Worm (Caenorhabditis elegans): ENCODE measurements around the gene F58F12.3.

Gene F58F12.3

DNA sequence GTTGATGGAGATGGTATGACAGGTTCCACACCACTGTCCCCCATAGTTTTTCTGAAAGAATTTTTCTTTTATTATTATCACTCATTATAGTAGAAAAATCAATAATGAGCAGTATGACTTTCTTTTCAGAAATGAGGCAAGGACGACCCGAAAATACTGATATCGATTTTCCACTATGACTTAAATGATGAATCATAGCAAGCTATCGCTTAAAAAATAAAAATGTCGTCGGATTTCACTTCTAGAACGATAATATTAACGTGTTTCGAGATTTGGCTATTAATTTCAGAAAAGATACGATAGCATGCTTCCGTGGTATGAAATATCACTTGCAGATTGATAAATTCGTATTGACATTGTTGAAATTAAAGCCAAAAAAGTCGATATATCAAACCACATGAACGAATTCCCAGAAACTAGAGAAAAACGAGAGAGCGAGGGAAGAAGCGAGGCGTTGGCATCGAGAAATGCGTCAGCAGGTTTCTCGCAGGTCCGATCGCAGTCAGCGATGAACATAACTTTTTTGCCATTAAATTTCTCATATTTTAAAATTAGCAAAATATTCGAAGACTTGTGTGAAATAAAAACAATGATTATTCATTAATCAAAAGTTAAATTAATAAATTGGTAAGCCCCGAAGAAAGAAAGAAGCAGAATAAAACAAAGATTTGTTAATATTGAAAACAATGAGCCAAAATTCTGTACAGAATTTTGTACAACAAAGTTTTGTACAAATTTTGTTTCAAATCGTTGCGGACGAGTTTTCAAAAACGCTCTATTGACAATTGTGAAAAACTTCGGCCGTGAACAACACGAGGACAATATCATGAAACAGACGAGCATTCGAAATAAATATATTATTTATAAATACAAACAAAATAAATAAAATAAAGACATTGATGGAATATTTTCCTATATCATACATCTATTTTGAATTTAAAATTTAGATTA is 35.4 kb downstream of the F58F12.3 start, which contains the start of gene C32D5.11 (continued):
- peak in 1 of 2 experiments; percentile 46 for TF ChIP-seq mdl-1 (tag; optimal IDR thresholded peaks at IDR 0.05)
- TF ChIP-seq dmd-6 (GFP tag; IDR thresholded peaks at IDR 0.05) = peak; percentile 55
- peak; percentile 66 for TF ChIP-seq lin-13 (GFP tag; optimal IDR thresholded peaks at IDR 0.05)
- TF ChIP-seq unc-39 (tag; optimal IDR thresholded peaks at IDR 0.05) = no peak
- TF ChIP-seq dmd-8 (GFP tag; IDR thresholded peaks at IDR 0.05) = no peak
- TF ChIP-seq hif-1 (tag; optimal IDR thresholded peaks at IDR 0.05) = peak in 1 of 2 experiments; percentile 43
- peak; percentile 60 for TF ChIP-seq nhr-11 (tag; optimal IDR thresholded peaks at IDR 0.05)
- no peak for TF ChIP-seq F26F4.8 (GFP tag; conservative IDR thresholded peaks at IDR 0.05)
- peak; percentile 65 for TF ChIP-seq lin-38 (GFP tag; IDR thresholded peaks at IDR 0.05)
- TF ChIP-seq F44E2.7 (GFP tag; IDR thresholded peaks at IDR 0.05) = no peak
- TF ChIP-seq nhr-48 (tag; optimal IDR thresholded peaks at IDR 0.05) = peak; percentile 26
- TF ChIP-seq rbr-2 (tag; optimal IDR thresholded peaks at IDR 0.05) = peak; percentile 69
- peak; percentile 75 for TF ChIP-seq hlh-11 (tag; optimal IDR thresholded peaks at IDR 0.05)
- TF ChIP-seq T20F7.1 (GFP tag; optimal IDR thresholded peaks at IDR 0.05) = peak; percentile 44
- TF ChIP-seq dve-1 (tag; optimal IDR thresholded peaks at IDR 0.05; ENCODE audit: insufficient read depth) = peak; percentile 61
- TF ChIP-seq snpc-1.2 (GFP tag; IDR thresholded peaks at IDR 0.05) = no peak
- TF ChIP-seq F37D6.2 (tag; optimal IDR thresholded peaks at IDR 0.05) = peak; percentile 0
- TF ChIP-seq tag-97 (GFP tag; IDR thresholded peaks at IDR 0.05) = no peak
- TF ChIP-seq nhr-28 (tag; optimal IDR thresholded peaks at IDR 0.05) = peak; percentile 70
- TF ChIP-seq T26A8.4 (GFP tag; IDR thresholded peaks at IDR 0.05) = peak; percentile 55
- 0 out of 2 replicates have a peak, but pooled peaks have one; percentile 8 for TF ChIP-seq ZK337.2 (GFP tag; IDR thresholded peaks at IDR 0.05)
- TF ChIP-seq aha-1 (tag) = peak; percentile 96

DNA sequence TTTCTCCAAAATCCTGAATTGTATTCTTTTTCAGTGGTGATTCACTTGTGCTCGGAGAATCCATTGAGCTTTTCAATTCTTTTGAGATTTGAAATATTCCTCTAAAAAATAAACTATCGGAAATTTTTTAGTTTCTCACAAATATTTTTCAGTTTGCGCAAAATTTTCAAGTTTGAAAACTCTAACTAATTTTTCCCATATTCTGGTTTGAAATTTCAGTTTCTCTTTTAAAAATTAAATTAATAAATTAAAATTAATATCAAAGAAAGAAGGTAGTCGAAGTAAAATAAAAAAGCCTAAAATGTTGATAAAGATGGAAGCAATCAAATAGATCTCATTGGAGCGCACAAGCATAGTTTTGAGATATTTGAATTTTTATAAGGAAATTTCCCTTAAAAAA is 39.2 kb downstream of the F58F12.3 start, which contains the start of gene C32D5.10:
Gene C32D5.10 (minus strand): TSS at position 101 of the 400 bp plus-strand sequence.
- TF ChIP-seq unc-62 (GFP tag; optimal IDR thresholded peaks at IDR 0.05 in 1 of 2) = no peak
- no peak for TF ChIP-seq unc-62 (tag; optimal IDR thresholded peaks at IDR 0.05)
- no peak for TF ChIP-seq F10B5.3 (tag; optimal IDR thresholded peaks at IDR 0.05)

ce11 chrII:6349968-6350367 is 41.1 kb downstream of the F58F12.3 start:
- TF ChIP-seq ceh-20 (GFP tag; IDR thresholded peaks at IDR 0.05) (no peak), lir-3 (tag; optimal IDR thresholded peaks at IDR 0.05) (no peak), set-16 (GFP tag; IDR thresholded peaks at IDR 0.05) (no peak), arid-1 (GFP tag; conservative IDR thresholded peaks at IDR 0.05) (no peak), nhr-42 (GFP tag; IDR thresholded peaks at IDR 0.05) (no peak), hmg-1.1 (GFP tag; IDR thresholded peaks at IDR 0.05) (no peak), lin-13 (GFP tag; optimal IDR thresholded peaks at IDR 0.05) (no peak), mxl-3 (GFP tag; optimal IDR thresholded peaks at IDR 0.05) (no peak), ces-1 (GFP tag; optimal IDR thresholded peaks at IDR 0.05) (no peak), ceh-82 (tag; optimal IDR thresholded peaks at IDR 0.05) (no peak), ctbp-1 (GFP tag; IDR thresholded peaks at IDR 0.05) (no peak), nhr-111 (GFP tag; optimal IDR thresholded peaks at IDR 0.05) (no peak), attf-4 (tag; optimal IDR thresholded peaks at IDR 0.05) (no peak), rbr-2 (tag; optimal IDR thresholded peaks at IDR 0.05) (no peak), skn-1 (tag; optimal IDR thresholded peaks at IDR 0.05) (no peak), mdt-29 (GFP tag; IDR thresholded peaks at IDR 0.05) (no peak), F10B5.3 (tag; optimal IDR thresholded peaks at IDR 0.05) (no peak), nhr-28 (tag; optimal IDR thresholded peaks at IDR 0.05) (no peak), unc-62 (GFP tag; optimal IDR thresholded peaks at IDR 0.05 in 1 of 2) (no peak), unc-62 (tag; optimal IDR thresholded peaks at IDR 0.05) (no peak), hlh-11 (tag; optimal IDR thresholded peaks at IDR 0.05) (no peak)
